Fruit fly (Drosophila melanogaster) whole organism, embryonic: Measurements from ENCODE around the gene Vps8.

Experiments used
- CG3847 ChIP-seq: fragments of 200-800 bp; sonication (Bioruptor generic); IDR thresholded peaks from 2 replicates; pipeline ENCODE4 v1.3.6; 2022; ENCODE audit warnings: missing biosample characterization, missing genetic modification characterization
- CG8478 ChIP-seq: fragments of >200 bp; optimal IDR thresholded peaks from 2 replicates; lab custom pipeline; 2018
- cas ChIP-seq: fragments of 200-800 bp; sonication (Bioruptor generic); IDR thresholded peaks from 2 replicates; pipeline ENCODE4 v1.3.6; 2022; ENCODE audit warnings: missing biosample characterization, missing genetic modification characterization
- zen2 ChIP-seq: fragments of 200-800 bp; sonication (Bioruptor generic); IDR thresholded peaks from 3 replicates; pipeline ENCODE4 v1.3.6; 2022; ENCODE audit warnings: missing biosample characterization, missing genetic modification characterization; ENCODE audit not compliant: partially characterized antibody

dm6 chr3L:6498602-6499001 is 3.5 kb upstream of the Vps8 start:
- TF ChIP-seq CG3847 (no peak), CG8478 (lab: Kevin White, UChicago) (no peak), zen2 (GFP tag; lab: Robert Waterston, UW) (no peak), cas (GFP tag; lab: Robert Waterston, UW) (no peak)
